Worm (Caenorhabditis elegans) whole organism, L2 larva: ENCODE results near the gene H28G03.2.

Source experiments
- C34F6.9 ChIP-seq: fragments of 150-350 bp; optimal IDR thresholded peaks from 2 replicates; lab custom pipeline; 2014; ENCODE audit warnings: missing biosample characterization, missing genetic modification characterization
- F13H6.1 ChIP-seq: sonication (generic microtip); optimal IDR thresholded peaks from 2 replicates; lab custom pipeline; 2016; ENCODE audit warnings: missing genetic modification characterization, missing compliant biosample characterization
- R02D3.7 ChIP-seq: fragments of 150-350 bp; optimal IDR thresholded peaks from 2 replicates; lab custom pipeline; 2014; ENCODE audit warnings: missing biosample characterization, missing genetic modification characterization
- Y55F3AM.14 ChIP-seq: fragments of 200-800 bp; sonication (Bioruptor generic); optimal IDR thresholded peaks from 2 replicates; lab custom pipeline; 2018; ENCODE audit warnings: mild to moderate bottlenecking, missing genetic modification characterization, missing compliant biosample characterization
- ZK546.5 ChIP-seq: sonication (generic microtip); optimal IDR thresholded peaks from 2 replicates; lab custom pipeline; 2017; ENCODE audit warnings: missing biosample characterization, missing genetic modification characterization
- alr-1 ChIP-seq: fragments of 150-350 bp; optimal IDR thresholded peaks from 2 replicates; lab custom pipeline; 2014; ENCODE audit warnings: missing biosample characterization, missing genetic modification characterization
- aly-2 ChIP-seq: fragments of 150-350 bp; optimal IDR thresholded peaks from 2 replicates; lab custom pipeline; 2014; ENCODE audit warnings: missing biosample characterization, missing genetic modification characterization
- ama-1 ChIP-seq: fragments of 150-350 bp; optimal IDR thresholded peaks from 2 replicates; lab custom pipeline; 2018; ENCODE audit warnings: inconsistent platforms
- blmp-1 ChIP-seq: sonication (generic microtip); optimal IDR thresholded peaks from 2 replicates; lab custom pipeline; 2017; ENCODE audit warnings: missing genetic modification characterization, mild to moderate bottlenecking, missing compliant biosample characterization, antibody characterized with exemption, moderate library complexity; ENCODE audit not compliant: insufficient read depth
- ceh-16 ChIP-seq: fragments of 150-350 bp; optimal IDR thresholded peaks from 2 replicates; lab custom pipeline; 2014; ENCODE audit warnings: missing biosample characterization, missing genetic modification characterization
- ceh-82 ChIP-seq: fragments of 150-350 bp; optimal IDR thresholded peaks from 2 replicates; lab custom pipeline; 2014; ENCODE audit warnings: missing biosample characterization, missing genetic modification characterization
- crh-2 ChIP-seq: sonication (generic microtip); optimal IDR thresholded peaks from 2 replicates; lab custom pipeline; 2017; ENCODE audit warnings: missing biosample characterization, missing genetic modification characterization
- dmd-4 ChIP-seq: sonication (generic microtip); optimal IDR thresholded peaks from 2 replicates; lab custom pipeline; 2017; ENCODE audit warnings: missing biosample characterization, missing genetic modification characterization
- egl-27 ChIP-seq: sonication (generic microtip); optimal IDR thresholded peaks from 3 replicates; lab custom pipeline; 2017; ENCODE audit warnings: missing biosample characterization, missing genetic modification reagents, missing genetic modification characterization
- elt-1 ChIP-seq: fragments of 150-350 bp; optimal IDR thresholded peaks from 2 replicates; lab custom pipeline; 2014; ENCODE audit warnings: missing biosample characterization, missing genetic modification characterization
- elt-3 ChIP-seq: sonication (generic microtip); optimal IDR thresholded peaks from 2 replicates; lab custom pipeline; 2017; ENCODE audit warnings: missing biosample characterization, missing genetic modification characterization
- fos-1 ChIP-seq: fragments of 150-350 bp; optimal IDR thresholded peaks from 2 replicates; lab custom pipeline; 2014; ENCODE audit warnings: missing biosample characterization, missing genetic modification characterization
- gmeb-1 ChIP-seq: fragments of 150-350 bp; optimal IDR thresholded peaks from 2 replicates; lab custom pipeline; 2014; ENCODE audit warnings: missing biosample characterization, missing genetic modification characterization
- lin-11 ChIP-seq: fragments of 150-350 bp; sonication (generic microtip); optimal IDR thresholded peaks from 2 replicates; lab custom pipeline; 2014; ENCODE audit warnings: missing biosample characterization, missing genetic modification characterization, inconsistent platforms, mixed read lengths
- lin-13 ChIP-seq: fragments of 150-350 bp; optimal IDR thresholded peaks from 2 replicates; lab custom pipeline; 2014; ENCODE audit warnings: missing biosample characterization, missing genetic modification reagents, missing genetic modification characterization
- lsy-2 ChIP-seq, 2 experiments: fragments of 150-350 bp in 1 of 2; sonication (generic microtip) in 1 of 2; optimal IDR thresholded peaks; 2 replicates each; lab custom pipeline; 2014 to 2017; ENCODE audit warnings: missing biosample characterization in 2 of 2, missing genetic modification characterization in 2 of 2
- mab-5 ChIP-seq: fragments of 150-350 bp; optimal IDR thresholded peaks from 2 replicates; lab custom pipeline; 2014; ENCODE audit warnings: missing biosample characterization, missing genetic modification characterization
- mbf-1 ChIP-seq: sonication (generic microtip); optimal IDR thresholded peaks from 2 replicates; lab custom pipeline; 2017; ENCODE audit warnings: missing biosample characterization, missing genetic modification characterization
- mdl-1 ChIP-seq, 2 experiments: fragments of 150-350 bp in 1 of 2; sonication (generic microtip) in 1 of 2; optimal IDR thresholded peaks; 2 replicates each; lab custom pipeline; 2017; ENCODE audit warnings: missing biosample characterization in 2 of 2, missing genetic modification characterization in 2 of 2
- nhr-10 ChIP-seq: sonication (generic microtip); optimal IDR thresholded peaks from 2 replicates; lab custom pipeline; 2017; ENCODE audit warnings: missing biosample characterization, missing genetic modification characterization
- nhr-12 ChIP-seq: fragments of 150-350 bp; optimal IDR thresholded peaks from 2 replicates; lab custom pipeline; 2014; ENCODE audit warnings: missing biosample characterization, missing genetic modification characterization
- nhr-129 ChIP-seq: fragments of 150-350 bp; optimal IDR thresholded peaks from 2 replicates; lab custom pipeline; 2014; ENCODE audit warnings: missing biosample characterization, missing genetic modification characterization
- nhr-21 ChIP-seq: fragments of 150-350 bp; optimal IDR thresholded peaks from 2 replicates; lab custom pipeline; 2014; ENCODE audit warnings: missing biosample characterization, missing genetic modification characterization
- nhr-23 ChIP-seq: fragments of 150-350 bp; optimal IDR thresholded peaks from 2 replicates; lab custom pipeline; 2014; ENCODE audit warnings: missing biosample characterization, missing genetic modification reagents, missing genetic modification characterization
- nhr-237 ChIP-seq: fragments of 150-350 bp; optimal IDR thresholded peaks from 2 replicates; lab custom pipeline; 2014; ENCODE audit warnings: missing biosample characterization, missing genetic modification characterization
- nhr-25 ChIP-seq: fragments of 150-350 bp; sonication (generic microtip); optimal IDR thresholded peaks from 3 replicates; lab custom pipeline; 2014; ENCODE audit warnings: missing biosample characterization, missing genetic modification characterization
- nhr-6 ChIP-seq: fragments of 150-350 bp; optimal IDR thresholded peaks from 2 replicates; lab custom pipeline; 2014; ENCODE audit warnings: missing biosample characterization, missing genetic modification characterization
- nhr-77 ChIP-seq: fragments of 150-350 bp; optimal IDR thresholded peaks from 2 replicates; lab custom pipeline; 2014; ENCODE audit warnings: missing biosample characterization, missing genetic modification characterization
- peb-1 ChIP-seq: fragments of 150-350 bp; optimal IDR thresholded peaks from 2 replicates; lab custom pipeline; 2014; ENCODE audit warnings: missing biosample characterization, missing genetic modification characterization
- sem-4 ChIP-seq: fragments of 150-350 bp; optimal IDR thresholded peaks from 2 replicates; lab custom pipeline; 2014; ENCODE audit warnings: missing biosample characterization, missing genetic modification reagents, missing genetic modification characterization
- skn-1 ChIP-seq: sonication (generic microtip); optimal IDR thresholded peaks from 2 replicates; lab custom pipeline; 2017; ENCODE audit warnings: missing biosample characterization, missing genetic modification characterization
- sma-3 ChIP-seq: sonication (generic microtip); optimal IDR thresholded peaks from 2 replicates; lab custom pipeline; 2016; ENCODE audit warnings: missing genetic modification reagents, missing genetic modification characterization, missing compliant biosample characterization
- sma-9 ChIP-seq, 2 experiments: fragments of 150-350 bp in 1 of 2; sonication (generic microtip) in 1 of 2; optimal IDR thresholded peaks; 2 replicates each; lab custom pipeline; 2014 to 2016; ENCODE audit warnings: missing genetic modification characterization in 2 of 2, mild to moderate bottlenecking in 1 of 2, missing biosample characterization in 1 of 2, missing compliant biosample characterization in 1 of 2, missing genetic modification reagents in 1 of 2, moderate library complexity in 1 of 2
- snpc-4 ChIP-seq: fragments of 150-350 bp; optimal IDR thresholded peaks from 2 replicates; lab custom pipeline; 2014; ENCODE audit warnings: missing biosample characterization, missing genetic modification characterization
- unc-39 ChIP-seq: fragments of 150-350 bp; optimal IDR thresholded peaks from 2 replicates; lab custom pipeline; 2014; ENCODE audit warnings: missing biosample characterization, missing genetic modification characterization
- unc-55 ChIP-seq: fragments of 150-350 bp; sonication (generic microtip); optimal IDR thresholded peaks from 3 replicates; lab custom pipeline; 2014; ENCODE audit warnings: missing biosample characterization, missing genetic modification reagents, missing genetic modification characterization
- unc-62 ChIP-seq: fragments of 150-350 bp; optimal IDR thresholded peaks from 2 replicates; lab custom pipeline; 2014; ENCODE audit warnings: missing biosample characterization, missing genetic modification reagents, missing genetic modification characterization
- zag-1 ChIP-seq: fragments of 150-350 bp; optimal IDR thresholded peaks from 2 replicates; lab custom pipeline; 2014; ENCODE audit warnings: missing biosample characterization, missing genetic modification characterization
- ztf-11 ChIP-seq: sonication (generic microtip); optimal IDR thresholded peaks from 2 replicates; lab custom pipeline; 2017; ENCODE audit warnings: missing biosample characterization, missing genetic modification characterization
- ztf-4 ChIP-seq: fragments of 150-350 bp; optimal IDR thresholded peaks from 2 replicates; lab custom pipeline; 2014; ENCODE audit warnings: missing biosample characterization, missing genetic modification characterization

H28G03.2 gene

DNA sequence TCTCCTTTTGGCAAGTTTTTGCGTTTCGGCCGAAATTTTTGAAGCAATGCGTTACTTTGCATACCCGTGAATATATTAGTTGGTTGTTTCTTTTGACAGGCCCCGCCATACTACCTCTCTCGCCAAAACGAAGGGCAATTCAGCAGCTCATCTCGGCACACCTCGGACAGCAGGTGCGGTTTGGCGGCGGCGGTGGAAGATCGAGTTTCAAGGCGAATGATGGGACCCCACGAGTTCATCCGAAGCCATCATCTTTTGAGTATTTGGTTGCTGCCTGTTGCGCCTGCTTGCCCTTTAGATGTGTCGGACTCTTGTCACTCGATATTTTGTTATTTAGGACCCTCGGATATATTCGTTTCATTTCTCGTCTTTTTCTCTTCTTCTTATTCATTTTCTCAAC is 2.8 kb downstream of the H28G03.2 start:
- TF ChIP-seq crh-2 (tag; lab: Kevin White, UChicago): no peak
- TF ChIP-seq zag-1 (tag; lab: Kevin White, UChicago): no peak
- peak in 1 of 2 experiments; percentile 8 for TF ChIP-seq lsy-2 (tag; optimal IDR thresholded peaks at IDR 0.05; lab: Kevin White, UChicago)
- peak; percentile 22 for TF ChIP-seq nhr-129 (tag; lab: Kevin White, UChicago)
- no peak for TF ChIP-seq ceh-82 (tag; lab: Kevin White, UChicago)
- peak; percentile 71 for TF ChIP-seq F13H6.1 (tag; lab: Kevin White, UChicago)

DNA sequence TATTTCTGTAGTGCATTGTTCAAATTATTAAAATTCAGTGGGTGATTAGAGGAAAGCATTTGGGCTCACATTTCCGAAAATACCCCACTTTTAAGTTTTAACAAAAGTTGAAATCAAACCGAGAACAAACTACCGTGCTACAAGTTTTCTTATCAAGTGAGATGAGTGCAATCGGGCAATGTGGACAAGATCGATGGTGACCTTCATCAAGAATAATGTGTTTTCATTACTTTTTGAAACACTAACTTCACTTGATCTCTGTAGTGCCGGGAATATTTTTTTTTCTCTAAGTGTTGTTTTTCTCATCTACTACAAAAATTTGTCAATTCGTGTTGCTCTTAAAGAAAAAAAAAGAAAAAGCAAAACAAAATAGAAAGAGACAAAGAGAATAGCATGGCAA is 3.3 kb downstream of the H28G03.2 start:
- TF ChIP-seq sem-4 (tag; lab: Kevin White, UChicago): no peak
- TF ChIP-seq blmp-1 (tag; lab: Kevin White, UChicago): peak; percentile 32
- peak; percentile 40 for TF ChIP-seq sma-9 (GFP tag; optimal IDR thresholded peaks at IDR 0.05; lab: Kevin White, UChicago)
- no peak for TF ChIP-seq sma-9 (tag; optimal IDR thresholded peaks at IDR 0.05; lab: Kevin White, UChicago)
- peak; percentile 28 for TF ChIP-seq fos-1 (tag; lab: Kevin White, UChicago)
- no peak for TF ChIP-seq sma-3

DNA sequence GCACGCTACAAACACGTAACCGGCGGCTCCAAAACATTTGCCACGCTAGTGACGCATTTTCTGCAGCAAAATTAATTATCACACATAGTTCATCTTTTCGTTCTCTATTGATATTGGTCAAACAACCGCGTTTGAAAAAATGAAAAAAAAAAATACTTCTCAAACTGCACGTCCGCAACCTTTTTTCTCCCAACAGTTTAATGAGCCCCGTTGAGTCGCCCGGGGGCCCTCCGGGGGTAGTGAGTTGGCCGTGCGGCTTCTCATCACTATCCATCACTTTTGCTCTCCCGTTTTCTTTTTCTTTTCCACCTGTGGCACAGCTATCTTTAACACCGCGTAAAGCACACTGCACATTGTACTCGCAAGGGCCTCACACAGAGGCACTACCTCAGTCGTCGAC is 3.9 kb downstream of the H28G03.2 start:
- TF ChIP-seq F13H6.1 (tag; lab: Kevin White, UChicago) (peak; percentile 59), zag-1 (tag; lab: Kevin White, UChicago) (no peak), unc-55 (GFP tag; lab: Kevin White, UChicago) (no peak), nhr-10 (no peak), nhr-21 (tag; lab: Kevin White, UChicago) (no peak), unc-39 (tag; lab: Kevin White, UChicago) (no peak), nhr-12 (tag; lab: Kevin White, UChicago) (no peak), lsy-2 (tag; optimal IDR thresholded peaks at IDR 0.05; lab: Kevin White, UChicago) (peak in 1 of 2 experiments; percentile 38), C34F6.9 (tag; lab: Kevin White, UChicago) (peak; percentile 25)
- TF ChIP-seq, all 48 proteins: peak for 3

DNA sequence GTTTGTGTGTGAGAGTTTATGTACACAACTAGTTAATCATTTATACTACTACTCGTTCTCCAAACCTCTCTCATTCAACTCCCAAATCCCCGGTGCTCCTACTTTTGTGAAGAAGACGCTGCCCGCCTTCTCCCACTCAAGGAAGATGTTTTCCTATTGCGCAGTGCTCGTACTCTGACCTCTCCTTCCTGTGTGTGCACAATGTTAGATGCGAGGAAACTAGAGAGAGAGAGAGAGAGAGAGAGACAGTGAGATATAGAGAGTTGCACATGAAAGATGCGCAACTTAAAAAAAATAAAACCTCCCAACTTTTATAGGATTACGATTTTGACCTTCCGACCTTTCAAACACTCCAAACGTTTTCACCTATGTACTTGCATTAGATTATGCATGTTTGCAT is 5.0 kb downstream of the H28G03.2 start:
- peak; percentile 74 for TF ChIP-seq sma-9 (GFP tag; optimal IDR thresholded peaks at IDR 0.05; lab: Kevin White, UChicago)
- TF ChIP-seq sma-9 (tag; optimal IDR thresholded peaks at IDR 0.05; lab: Kevin White, UChicago): no peak
- TF ChIP-seq alr-1 (tag; lab: Kevin White, UChicago): no peak
- TF ChIP-seq sma-3: no peak
- TF ChIP-seq peb-1 (tag; lab: Kevin White, UChicago): no peak
- no peak for TF ChIP-seq elt-3 (tag; lab: Kevin White, UChicago)
- TF ChIP-seq snpc-4 (tag; lab: Kevin White, UChicago): no peak
- peak; percentile 22 for TF ChIP-seq C34F6.9 (tag; lab: Kevin White, UChicago)
- peak; percentile 84 for TF ChIP-seq nhr-129 (tag; lab: Kevin White, UChicago)
- no peak for TF ChIP-seq fos-1 (tag; lab: Kevin White, UChicago)
- no peak for TF ChIP-seq nhr-6 (tag; lab: Kevin White, UChicago)
- TF ChIP-seq dmd-4 (tag; lab: Kevin White, UChicago): no peak
- peak; percentile 10 for TF ChIP-seq ztf-4
- TF ChIP-seq zag-1 (tag; lab: Kevin White, UChicago): no peak
- TF ChIP-seq nhr-12 (tag; lab: Kevin White, UChicago): no peak
- no peak for TF ChIP-seq nhr-237 (tag; lab: Kevin White, UChicago)
- TF ChIP-seq mab-5: no peak
- no peak for TF ChIP-seq nhr-25 (tag; lab: Kevin White, UChicago)
- peak in 1 of 2 experiments; percentile 39 for TF ChIP-seq lsy-2 (tag; optimal IDR thresholded peaks at IDR 0.05; lab: Kevin White, UChicago)
- peak; percentile 30 for TF ChIP-seq unc-55 (GFP tag; lab: Kevin White, UChicago)
- no peak for TF ChIP-seq ceh-16
- TF ChIP-seq unc-39 (tag; lab: Kevin White, UChicago): no peak
- TF ChIP-seq lin-11: no peak
- no peak for TF ChIP-seq unc-62 (GFP tag; lab: Kevin White, UChicago)
- no peak for TF ChIP-seq elt-1 (tag; lab: Kevin White, UChicago)
- no peak for TF ChIP-seq egl-27
- peak; percentile 72 for TF ChIP-seq F13H6.1 (tag; lab: Kevin White, UChicago)
- TF ChIP-seq ceh-82 (tag; lab: Kevin White, UChicago): no peak
- no peak for TF ChIP-seq nhr-10
- TF ChIP-seq R02D3.7 (tag; lab: Kevin White, UChicago): no peak
- TF ChIP-seq ama-1 (lab: Kevin White, UChicago): no peak
- no peak for TF ChIP-seq ZK546.5 (tag; lab: Kevin White, UChicago)
- no peak for TF ChIP-seq ztf-11 (tag; lab: Kevin White, UChicago)
- peak; percentile 31 for TF ChIP-seq crh-2 (tag; lab: Kevin White, UChicago)
- no peak for TF ChIP-seq nhr-23 (tag; lab: Kevin White, UChicago)
- no peak for TF ChIP-seq sem-4 (tag; lab: Kevin White, UChicago)
- no peak for TF ChIP-seq gmeb-1 (tag; lab: Kevin White, UChicago)
- no peak for TF ChIP-seq blmp-1 (tag; lab: Kevin White, UChicago)
- no peak for TF ChIP-seq Y55F3AM.14
- TF ChIP-seq skn-1: no peak
- no peak for TF ChIP-seq nhr-77 (tag; lab: Kevin White, UChicago)
- no peak for TF ChIP-seq mbf-1
- no peak for TF ChIP-seq lin-13 (GFP tag; lab: Kevin White, UChicago)
- TF ChIP-seq aly-2 (tag; lab: Kevin White, UChicago): no peak
- TF ChIP-seq mdl-1 (tag; optimal IDR thresholded peaks at IDR 0.05; lab: Kevin White, UChicago): no peak
